Fruit fly (Drosophila melanogaster): ENCODE data around the gene CG14545.

DNA sequence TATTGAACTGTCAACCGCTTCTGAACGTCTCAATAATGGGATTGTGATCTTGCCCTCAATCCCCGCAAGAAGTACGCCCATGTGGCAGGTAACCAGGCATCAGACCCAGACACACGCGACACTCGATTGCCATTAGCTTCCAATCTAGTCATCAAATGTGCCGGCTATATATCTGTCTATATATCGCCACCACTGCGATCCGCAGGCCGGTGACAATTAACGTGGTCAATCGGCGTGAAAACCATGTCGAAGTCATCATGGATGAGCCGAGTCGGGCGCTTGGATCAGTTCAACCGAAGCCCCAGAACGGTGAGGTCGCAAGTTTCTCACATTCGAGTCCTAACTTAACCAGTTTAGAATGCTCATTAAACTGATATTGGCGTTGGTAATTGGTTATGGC, 44.4 kb upstream of the CG14545 start, which contains the start of gene Sodq:
- TF ChIP-seq kay (GFP tag; ENCODE audit: borderline replicate concordance) (no peak), CG5204 (GFP tag; optimal IDR thresholded peaks at IDR 0.05) (no peak), CG7045 (GFP tag; optimal IDR thresholded peaks at IDR 0.05) (no peak), cnc (optimal IDR thresholded peaks at IDR 0.05) (no peak), cic (GFP tag; optimal IDR thresholded peaks at IDR 0.05) (no peak), pad (GFP tag; optimal IDR thresholded peaks at IDR 0.05) (no peak), CG1620 (GFP tag; optimal IDR thresholded peaks at IDR 0.05) (no peak), bab1 (GFP tag; optimal IDR thresholded peaks at IDR 0.05) (no peak), CG11617 (GFP tag; optimal IDR thresholded peaks at IDR 0.05) (no peak), Mnt (GFP tag; optimal IDR thresholded peaks at IDR 0.05) (no peak), CG33017 (tag; optimal IDR thresholded peaks at IDR 0.05) (no peak), Clk (GFP tag; optimal IDR thresholded peaks at IDR 0.05) (no peak), Crg-1 (GFP tag; optimal IDR thresholded peaks at IDR 0.05) (no peak)

All from whole organism, adult.